Fruit fly (Drosophila melanogaster): ENCODE data around the gene dpr8.

DNA sequence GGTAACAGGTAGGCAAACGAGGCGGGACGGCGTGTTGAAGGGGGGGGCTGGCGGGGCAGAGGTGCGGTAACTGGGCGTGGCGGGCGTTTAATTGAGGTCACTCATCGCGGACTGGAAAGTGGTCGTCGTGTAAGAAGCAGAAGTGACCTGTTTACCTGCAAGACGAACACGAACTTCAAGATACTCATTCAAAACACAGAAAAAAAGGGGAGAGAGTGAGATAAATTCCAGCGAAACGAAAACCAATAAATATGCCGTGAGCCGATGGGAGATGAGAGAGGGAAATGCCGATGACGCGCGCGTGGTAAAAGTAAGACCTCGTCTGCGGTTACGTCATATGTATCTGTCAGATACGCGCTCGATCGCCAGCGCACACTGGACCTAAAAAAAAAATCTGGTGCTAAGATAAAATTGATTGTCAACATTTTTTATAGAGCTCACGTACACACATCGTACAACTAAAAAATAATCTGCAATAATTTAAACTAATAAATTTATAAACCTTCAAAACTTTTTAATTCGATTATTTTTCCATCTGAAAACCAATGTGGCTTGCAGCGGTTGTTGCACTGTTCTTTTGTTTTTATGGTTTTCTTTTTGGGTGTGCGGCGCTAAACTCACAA lies 171.9 kb downstream of the dpr8 start:
- no peak for TF ChIP-seq ttk (optimal IDR thresholded peaks at IDR 0.05)
- TF ChIP-seq Sin3A (optimal IDR thresholded peaks at IDR 0.05): no peak
- TF ChIP-seq psq (optimal IDR thresholded peaks at IDR 0.05): no peak
- TF ChIP-seq h (optimal IDR thresholded peaks at IDR 0.05): no peak
- no peak for TF ChIP-seq Myc (optimal IDR thresholded peaks at IDR 0.05)

Data from Kc167 (cell line).